Worm (Caenorhabditis elegans): ENCODE measurements around the gene srbc-38.

Gene srbc-38

DNA sequence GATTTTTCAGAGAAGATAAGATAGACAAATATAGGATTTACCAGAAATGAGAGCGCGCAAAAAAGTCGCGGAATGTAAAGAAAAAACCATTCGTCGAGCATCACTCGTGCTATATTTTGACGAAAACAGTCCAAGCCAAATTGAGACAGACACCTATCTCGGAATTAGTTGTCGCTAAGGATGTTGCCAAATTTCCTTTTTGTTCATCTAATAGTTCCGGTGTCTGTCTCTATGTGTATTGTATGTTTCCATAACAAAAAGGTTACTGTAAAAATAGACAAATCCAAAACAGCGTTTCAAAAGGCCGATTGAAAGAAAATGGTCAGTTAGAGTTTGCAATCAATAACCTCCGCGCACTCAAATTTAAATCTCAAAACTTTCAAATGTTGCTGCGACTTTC lies 12.4 kb upstream of the srbc-38 start, which contains the start of gene srj-53:
Gene srj-53, minus strand, starts transcription at position 101 of the 400 bp plus-strand sequence.
- TF ChIP-seq lsy-27 (tag; optimal IDR thresholded peaks at IDR 0.05; ENCODE audit: borderline replicate concordance, insufficient read depth) (no peak), Y95B8A.8 (GFP tag; IDR thresholded peaks at IDR 0.05) (no peak), B0019.2 (GFP tag; conservative IDR thresholded peaks at IDR 0.05) (no peak), let-607 (tag; optimal IDR thresholded peaks at IDR 0.05) (no peak), akir-1 (GFP tag; optimal IDR thresholded peaks at IDR 0.05) (no peak), F33H1.4 (GFP tag; IDR thresholded peaks at IDR 0.05) (no peak), cebp-1 (GFP tag; IDR thresholded peaks at IDR 0.05) (no peak), cebp-1 (tag; optimal IDR thresholded peaks at IDR 0.05) (no peak), nhr-90 (tag; optimal IDR thresholded peaks at IDR 0.05) (no peak), madf-10 (tag; optimal IDR thresholded peaks at IDR 0.05) (no peak), T07F8.4 (tag; optimal IDR thresholded peaks at IDR 0.05) (no peak), K12H6.12 (tag; optimal IDR thresholded peaks at IDR 0.05) (no peak), C17E4.6 (GFP tag; IDR thresholded peaks at IDR 0.05) (no peak), xnd-1 (tag; optimal IDR thresholded peaks at IDR 0.05) (no peak), ztf-3 (GFP tag; optimal IDR thresholded peaks at IDR 0.05) (no peak), B0261.1 (tag; optimal IDR thresholded peaks at IDR 0.05) (no peak), snpc-3.4 (tag; optimal IDR thresholded peaks at IDR 0.05) (no peak), fkh-3 (tag; optimal IDR thresholded peaks at IDR 0.05) (no peak)

DNA sequence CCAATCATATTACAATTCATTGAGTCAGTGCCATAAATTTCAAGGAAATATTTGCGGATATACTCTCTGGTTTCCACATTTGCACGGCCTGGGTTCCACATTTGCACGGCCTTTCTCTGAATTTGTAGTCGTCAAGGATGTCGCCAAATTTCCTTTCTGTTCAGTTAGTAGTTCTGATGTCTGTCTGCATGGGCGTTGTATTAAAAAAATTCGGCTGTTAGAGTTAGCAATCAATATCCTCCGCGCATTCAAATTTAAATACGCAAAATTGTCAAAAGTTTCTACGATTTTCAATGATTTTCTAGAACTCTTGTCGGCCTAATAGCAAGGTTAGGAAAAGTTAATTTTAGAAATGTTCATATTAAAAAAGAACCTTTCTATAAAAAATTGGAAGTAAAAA lies 11.1 kb upstream of the srbc-38 start, which contains the start of gene srj-52:
Gene srj-52, minus strand, starts transcription at position 101 of the 400 bp plus-strand sequence.
- TF ChIP-seq bed-2 (GFP tag; IDR thresholded peaks at IDR 0.05) = no peak
- TF ChIP-seq nfya-1 (tag; optimal IDR thresholded peaks at IDR 0.05; ENCODE audit: borderline replicate concordance, insufficient read depth) = no peak
- TF ChIP-seq ztf-22 (GFP tag; optimal IDR thresholded peaks at IDR 0.05) = no peak
- TF ChIP-seq F23B12.7 (tag; optimal IDR thresholded peaks at IDR 0.05; ENCODE audit: insufficient read depth) = no peak
- TF ChIP-seq snpc-1.3 (tag; optimal IDR thresholded peaks at IDR 0.05; ENCODE audit: insufficient read depth) = no peak
- TF ChIP-seq ceh-27 (GFP tag; optimal IDR thresholded peaks at IDR 0.05) = no peak
- TF ChIP-seq F33H1.4 (GFP tag; IDR thresholded peaks at IDR 0.05) = no peak
- TF ChIP-seq egl-18 (GFP tag; IDR thresholded peaks at IDR 0.05) = no peak
- no peak for TF ChIP-seq C17E4.6 (GFP tag; IDR thresholded peaks at IDR 0.05)
- TF ChIP-seq zim-3 (tag; optimal IDR thresholded peaks at IDR 0.05) = no peak
- no peak for TF ChIP-seq ztf-25 (GFP tag; IDR thresholded peaks at IDR 0.05)
- no peak for TF ChIP-seq pbrm-1 (GFP tag; IDR thresholded peaks at IDR 0.05)
- no peak for TF ChIP-seq mxl-1 (tag; optimal IDR thresholded peaks at IDR 0.05)
- TF ChIP-seq let-607 (tag; optimal IDR thresholded peaks at IDR 0.05) = no peak

DNA sequence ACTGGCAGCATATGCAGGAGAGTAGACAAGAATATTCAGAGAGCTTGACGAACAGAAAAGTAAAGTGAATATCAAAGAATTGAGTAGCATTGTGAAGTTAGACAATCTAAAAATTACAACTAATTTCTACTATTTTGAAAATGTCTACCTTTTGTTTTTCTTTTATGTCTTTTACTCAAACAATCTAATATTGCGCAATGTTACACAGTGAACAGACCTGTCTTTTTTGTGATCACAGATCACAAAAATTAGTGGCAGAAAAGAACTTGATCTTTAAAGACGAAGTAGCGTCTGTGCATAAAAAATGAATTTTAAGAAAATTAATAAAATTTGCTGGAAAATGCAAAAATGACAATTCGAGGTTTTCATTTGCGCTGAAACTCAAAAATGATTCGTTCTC lies 8.0 kb upstream of the srbc-38 start:
- TF ChIP-seq Y53F4B.3 (GFP tag; IDR thresholded peaks at IDR 0.05) (no peak), mes-4 (tag; optimal IDR thresholded peaks at IDR 0.05) (no peak), snpc-1.1 (tag; optimal IDR thresholded peaks at IDR 0.05; ENCODE audit: insufficient read depth) (no peak), F57A8.1 (GFP tag; optimal IDR thresholded peaks at IDR 0.05) (no peak), egl-44 (GFP tag; IDR thresholded peaks at IDR 0.05) (no peak), nfyb-1 (GFP tag; IDR thresholded peaks at IDR 0.05) (no peak), cebp-2 (GFP tag; IDR thresholded peaks at IDR 0.05) (no peak), F33H1.4 (GFP tag; IDR thresholded peaks at IDR 0.05) (no peak), mcd-1 (GFP tag; IDR thresholded peaks at IDR 0.05) (no peak), rec-8 (tag; optimal IDR thresholded peaks at IDR 0.05) (no peak), dpl-1 (GFP tag; optimal IDR thresholded peaks at IDR 0.05) (no peak), hrde-1 (tag; optimal IDR thresholded peaks at IDR 0.05; ENCODE audit: borderline replicate concordance) (no peak)
